Fruit fly (Drosophila melanogaster) whole organism, adult: ENCODE data around the gene Ssl2.

Experiments
- CG11617 ChIP-seq: fragments of 200-800 bp; sonication (Bioruptor generic); optimal IDR thresholded peaks from 2 replicates; lab custom pipeline; 2017; ENCODE audit warnings: mild to moderate bottlenecking, missing biosample characterization, missing genetic modification reagents, missing genetic modification characterization
- CG12768 ChIP-seq: fragments of 200-800 bp; sonication (Bioruptor generic); optimal IDR thresholded peaks from 2 replicates; lab custom pipeline; 2017; ENCODE audit warnings: missing biosample characterization, missing genetic modification characterization, mild to moderate bottlenecking, moderate library complexity, missing genetic modification reagents
- CG14711 ChIP-seq: fragments of 200-800 bp; sonication (Bioruptor generic); optimal IDR thresholded peaks from 2 replicates; lab custom pipeline; 2018; ENCODE audit warnings: missing biosample characterization, mild to moderate bottlenecking, missing genetic modification characterization, moderate library complexity
- CG1620 ChIP-seq: fragments of 200-800 bp; sonication (Bioruptor generic); optimal IDR thresholded peaks from 2 replicates; lab custom pipeline; 2016; ENCODE audit warnings: missing biosample characterization, missing genetic modification characterization
- CG33017 ChIP-seq: fragments of 200-800 bp; sonication (Bioruptor generic); optimal IDR thresholded peaks from 2 replicates; lab custom pipeline; 2018; ENCODE audit warnings: missing biosample characterization, mild to moderate bottlenecking, missing genetic modification characterization, moderate library complexity
- CG5204 ChIP-seq: fragments of 200-800 bp; sonication (Bioruptor generic); optimal IDR thresholded peaks from 2 replicates; lab custom pipeline; 2016; ENCODE audit warnings: missing biosample characterization, missing genetic modification characterization
- CG7045 ChIP-seq: fragments of 200-800 bp; sonication (Bioruptor generic); optimal IDR thresholded peaks from 2 replicates; lab custom pipeline; 2017; ENCODE audit warnings: missing biosample characterization, mild to moderate bottlenecking, missing genetic modification characterization
- CG7101 ChIP-seq: fragments of 200-800 bp; sonication (Bioruptor generic); optimal IDR thresholded peaks from 2 replicates; lab custom pipeline; 2018; ENCODE audit warnings: missing biosample characterization, mild to moderate bottlenecking, missing genetic modification characterization, moderate library complexity
- Clk ChIP-seq: fragments of 200-800 bp; sonication (Bioruptor generic); optimal IDR thresholded peaks from 2 replicates; lab custom pipeline; 2017; ENCODE audit warnings: missing biosample characterization, missing genetic modification characterization
- Crg-1 ChIP-seq: fragments of 200-800 bp; sonication (Bioruptor generic); optimal IDR thresholded peaks from 2 replicates; lab custom pipeline; 2016; ENCODE audit warnings: missing biosample characterization, missing genetic modification characterization
- Hr96 ChIP-seq: fragments of 200-800 bp; sonication (Bioruptor generic); optimal IDR thresholded peaks from 2 replicates; lab custom pipeline; 2016; ENCODE audit warnings: missing biosample characterization, missing genetic modification characterization
- Mnt ChIP-seq: fragments of 200-800 bp; sonication (Bioruptor generic); optimal IDR thresholded peaks from 2 replicates; lab custom pipeline; 2016; ENCODE audit warnings: missing biosample characterization, mild to moderate bottlenecking, missing genetic modification characterization
- bab1 ChIP-seq: fragments of 200-800 bp; sonication (Bioruptor generic); optimal IDR thresholded peaks from 3 replicates; lab custom pipeline; 2019; ENCODE audit warnings: missing biosample characterization, mild to moderate bottlenecking, missing genetic modification characterization, moderate library complexity
- cic ChIP-seq: fragments of 200-800 bp; sonication (Bioruptor generic); optimal IDR thresholded peaks from 2 replicates; lab custom pipeline; 2017; ENCODE audit warnings: missing biosample characterization, mild to moderate bottlenecking, missing genetic modification characterization, moderate library complexity
- cnc ChIP-seq, 2 experiments: fragments of >200 bp; optimal IDR thresholded peaks; 2 replicates each; lab custom pipeline; 2017
- kay ChIP-seq: fragments of 200-800 bp; sonication (Bioruptor generic); peaks from one replicate; lab custom pipeline; 2016; ENCODE audit warnings: missing biosample characterization, missing genetic modification characterization, borderline replicate concordance
- ovo ChIP-seq: fragments of 200-800 bp; sonication (Bioruptor generic); optimal IDR thresholded peaks from 2 replicates; lab custom pipeline; 2016; ENCODE audit warnings: missing biosample characterization, missing genetic modification characterization
- pad ChIP-seq: fragments of 200-800 bp; sonication (Bioruptor generic); optimal IDR thresholded peaks from 3 replicates; lab custom pipeline; 2017; ENCODE audit warnings: missing biosample characterization, missing genetic modification characterization, mild to moderate bottlenecking, moderate library complexity, missing genetic modification reagents
- tj ChIP-seq: fragments of 200-800 bp; sonication (Bioruptor generic); optimal IDR thresholded peaks from 3 replicates; lab custom pipeline; 2017; ENCODE audit warnings: missing biosample characterization, mild to moderate bottlenecking, missing genetic modification characterization, moderate library complexity
- toe ChIP-seq: fragments of 200-800 bp; sonication (Bioruptor generic); optimal IDR thresholded peaks from 2 replicates; lab custom pipeline; 2016; ENCODE audit warnings: missing biosample characterization, missing genetic modification characterization

Ssl2 gene

DNA sequence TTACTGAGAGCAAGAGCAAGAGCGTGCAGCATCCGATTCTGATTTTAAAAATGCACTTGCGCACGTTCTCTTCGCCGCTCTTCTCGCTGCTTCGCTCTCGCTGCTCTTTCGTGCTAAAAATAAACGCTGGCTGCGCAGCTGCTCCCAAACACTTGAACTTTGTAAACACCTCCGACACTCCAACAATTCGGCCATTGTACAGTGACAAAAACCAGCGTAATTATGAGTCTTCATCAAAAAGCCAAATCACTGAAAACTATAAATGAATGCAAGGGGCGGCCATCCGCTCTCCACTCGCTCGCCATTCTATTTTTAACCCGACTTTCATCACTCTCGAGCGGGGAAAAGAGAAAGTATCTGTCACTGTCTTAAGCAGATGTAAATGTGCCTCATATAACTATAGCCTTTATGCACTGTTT lies 32.2 kb upstream of the Ssl2 start:
- TF ChIP-seq CG12768 (GFP tag; lab: Kevin White, UChicago) = peak; percentile 1
- TF ChIP-seq CG14711 (tag; lab: Kevin White, UChicago) = no peak
- peak; percentile 24 for TF ChIP-seq Clk (GFP tag; lab: Kevin White, UChicago)
- TF ChIP-seq CG7045 (GFP tag; lab: Kevin White, UChicago) = peak; percentile 15

DNA sequence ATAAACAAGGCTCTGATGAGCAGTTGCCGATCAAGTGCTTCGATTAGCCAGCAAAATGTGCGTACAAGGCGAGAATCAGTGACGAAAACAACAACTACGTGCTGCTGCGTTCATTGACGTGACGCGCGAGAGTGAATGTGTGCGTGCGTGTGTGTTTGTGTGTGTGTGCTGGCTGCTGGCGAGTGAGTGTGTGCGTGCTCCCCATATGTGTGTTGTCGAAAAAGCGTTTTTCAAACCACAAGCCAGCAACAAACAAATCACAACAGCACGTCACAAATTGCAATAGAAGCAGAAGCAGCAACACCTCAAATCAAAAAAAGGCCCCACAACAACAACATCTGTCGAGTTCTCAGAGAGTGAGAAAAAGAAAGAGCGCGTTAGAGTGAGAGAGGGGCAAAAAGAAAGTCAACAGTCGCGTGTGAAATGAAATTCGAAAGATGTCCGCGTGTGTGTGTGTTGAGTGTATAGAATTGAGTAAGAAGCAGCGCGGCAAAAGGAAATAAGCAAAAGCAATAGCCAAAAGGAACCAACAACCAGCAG lies 31.5 kb upstream of the Ssl2 start:
- TF ChIP-seq CG5204 (GFP tag; lab: Kevin White, UChicago) = no peak

DNA sequence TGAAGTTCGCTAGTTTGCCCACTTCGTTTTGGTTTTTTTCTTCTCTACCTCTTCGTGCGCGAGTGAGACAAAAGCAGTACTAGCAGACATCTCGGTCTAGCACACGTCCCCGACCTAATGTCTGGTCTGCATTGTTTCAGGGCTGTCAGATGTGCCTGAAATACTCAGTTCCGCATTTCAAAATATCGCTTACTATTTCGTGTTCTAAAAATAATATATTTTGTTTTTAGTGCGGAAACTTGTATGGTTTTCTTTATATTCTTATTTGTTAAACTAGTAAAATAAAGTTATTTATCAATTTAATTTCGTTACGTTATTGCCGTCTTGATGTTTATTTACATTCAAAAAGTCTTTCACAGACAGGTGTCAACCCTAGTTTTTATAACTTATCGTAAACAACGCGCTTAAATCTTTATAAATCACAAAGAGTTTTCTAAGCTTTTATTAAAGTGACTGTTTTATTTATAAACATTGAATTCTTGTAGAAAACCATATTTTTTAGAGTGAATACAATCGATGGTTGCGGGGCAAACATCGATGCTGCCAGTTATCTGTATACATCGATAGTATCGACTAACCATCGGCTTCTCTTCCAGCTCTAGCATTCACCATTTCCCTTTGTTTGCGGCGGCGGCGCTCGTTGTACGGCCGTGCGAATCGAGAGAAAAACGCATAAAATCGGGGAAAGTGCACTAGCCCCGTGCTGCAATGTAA lies 30.9 kb upstream of the Ssl2 start:
- TF ChIP-seq CG11617 (GFP tag; lab: Kevin White, UChicago) (peak; percentile 91), Crg-1 (GFP tag; lab: Kevin White, UChicago) (peak; percentile 37), pad (GFP tag; lab: Kevin White, UChicago) (peak; percentile 71), CG1620 (GFP tag; lab: Kevin White, UChicago) (peak; percentile 35), Hr96 (peak; percentile 73), CG14711 (tag; lab: Kevin White, UChicago) (peak; percentile 95), Mnt (peak; percentile 53), bab1 (GFP tag; lab: Kevin White, UChicago) (peak; percentile 69), ovo (GFP tag; lab: Kevin White, UChicago) (peak; percentile 26), CG7045 (GFP tag; lab: Kevin White, UChicago) (peak; percentile 77), tj (GFP tag; lab: Kevin White, UChicago) (peak; percentile 86), CG7101 (tag; lab: Kevin White, UChicago) (peak; percentile 85), toe (peak; percentile 82), CG12768 (GFP tag; lab: Kevin White, UChicago) (peak; percentile 83), CG33017 (tag; lab: Kevin White, UChicago) (peak; percentile 84), Clk (GFP tag; lab: Kevin White, UChicago) (peak; percentile 57), CG5204 (GFP tag; lab: Kevin White, UChicago) (peak; percentile 82), kay (GFP tag; lab: Kevin White, UChicago) (no peak), cnc (optimal IDR thresholded peaks at IDR 0.05; lab: Kevin White, UChicago) (no peak), cic (GFP tag; lab: Kevin White, UChicago) (no peak)

DNA sequence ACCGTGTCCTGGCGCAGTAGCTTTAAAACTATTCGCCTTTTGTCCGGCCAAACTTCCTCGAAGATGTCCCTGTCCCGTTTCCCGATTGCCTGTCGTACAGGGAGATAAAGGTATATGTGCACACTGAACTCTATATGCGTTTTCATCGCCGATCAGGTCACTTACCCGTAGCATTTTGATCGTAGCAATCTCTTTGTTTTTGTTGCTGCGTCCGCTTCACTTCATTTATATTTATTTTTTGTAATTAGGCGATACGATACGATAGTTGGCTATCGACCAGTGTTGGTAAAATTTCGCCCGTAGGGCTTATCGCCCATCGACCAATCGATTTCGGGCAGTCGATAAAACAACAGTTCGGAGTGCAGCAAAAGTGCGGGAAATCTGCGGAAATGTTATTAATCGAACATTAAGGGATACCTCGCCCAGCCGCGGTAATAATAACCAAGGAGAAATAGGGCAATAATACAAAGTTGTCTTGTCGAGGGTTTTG lies 30.3 kb upstream of the Ssl2 start, which contains the start of the genes Cul5 and Bicra:
Cul5 (minus strand) TSS at position 259 of the 490 bp plus-strand sequence.
Bicra (plus strand) TSS at position 324 of the 490 bp plus-strand sequence.
- TF ChIP-seq cic (GFP tag; lab: Kevin White, UChicago) (peak; percentile 37), Crg-1 (GFP tag; lab: Kevin White, UChicago) (peak; percentile 65), CG1620 (GFP tag; lab: Kevin White, UChicago) (peak; percentile 60), Hr96 (no peak), CG14711 (tag; lab: Kevin White, UChicago) (no peak), Mnt (peak; percentile 57)

DNA sequence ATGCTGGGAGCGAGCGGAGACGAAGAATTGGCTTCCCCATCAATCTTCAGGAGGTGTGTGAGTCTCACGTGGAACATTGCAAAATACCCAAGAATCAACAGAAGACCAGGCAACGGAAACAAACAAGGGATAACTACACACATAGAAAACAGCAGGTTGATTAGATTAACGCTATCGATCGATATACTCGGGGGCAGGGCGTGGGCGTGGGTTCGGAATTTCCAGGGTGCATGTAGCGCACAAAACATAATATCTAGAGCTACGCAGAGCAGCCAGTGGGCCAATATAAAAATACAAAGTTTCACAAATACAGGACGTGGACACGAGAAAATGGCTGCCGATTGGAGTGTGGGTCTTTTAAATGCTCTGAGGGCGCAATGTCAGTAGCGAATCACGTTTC lies 26.9 kb upstream of the Ssl2 start:
- TF ChIP-seq CG7045 (GFP tag; lab: Kevin White, UChicago) (no peak), CG33017 (tag; lab: Kevin White, UChicago) (no peak), CG1620 (GFP tag; lab: Kevin White, UChicago) (no peak), Mnt (peak; percentile 11)

DNA sequence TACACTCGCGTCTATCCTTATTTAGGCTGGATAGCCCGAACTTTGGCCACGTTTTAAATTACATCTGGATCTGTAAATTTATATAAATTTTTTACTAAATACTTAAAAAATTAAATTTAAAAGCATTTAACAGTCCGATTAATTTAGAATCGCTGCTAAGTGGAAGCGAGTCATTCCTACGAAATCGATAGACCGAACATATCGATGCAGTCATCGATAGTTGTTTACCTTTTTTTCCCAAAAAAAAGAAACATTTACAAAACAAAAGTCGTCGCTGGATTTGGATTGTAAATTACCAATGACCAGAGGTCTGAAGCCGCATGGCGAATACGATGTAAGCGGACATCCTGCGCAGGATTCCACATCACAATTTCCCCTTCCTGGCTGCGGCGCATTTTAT lies 23.3 kb upstream of the Ssl2 start, which contains the start of gene Sirt7:
Sirt7 (plus strand) TSS at position 218 of the 400 bp plus-strand sequence.
- TF ChIP-seq pad (GFP tag; lab: Kevin White, UChicago) (no peak), CG1620 (GFP tag; lab: Kevin White, UChicago) (no peak), tj (GFP tag; lab: Kevin White, UChicago) (no peak), cic (GFP tag; lab: Kevin White, UChicago) (no peak), Hr96 (no peak), CG7101 (tag; lab: Kevin White, UChicago) (no peak), Crg-1 (GFP tag; lab: Kevin White, UChicago) (no peak), CG33017 (tag; lab: Kevin White, UChicago) (peak; percentile 13), CG7045 (GFP tag; lab: Kevin White, UChicago) (no peak), cnc (optimal IDR thresholded peaks at IDR 0.05; lab: Kevin White, UChicago) (no peak), CG5204 (GFP tag; lab: Kevin White, UChicago) (no peak), CG12768 (GFP tag; lab: Kevin White, UChicago) (no peak), Mnt (peak; percentile 5), kay (GFP tag; lab: Kevin White, UChicago) (no peak), ovo (GFP tag; lab: Kevin White, UChicago) (no peak), CG11617 (GFP tag; lab: Kevin White, UChicago) (peak; percentile 11)
